Worm (Caenorhabditis elegans) whole organism, L4/young adult: Measurements from ENCODE around the gene Y13C8A.1.
"Not testable (repeated sequence)": the region's sequence is repeated elsewhere in the genome, so short reads cannot be mapped to it uniquely, and the experiment has no call there.

Experiments used
- W03F9.2 ChIP-seq: fragments of 150-350 bp; optimal IDR thresholded peaks from 2 replicates; lab custom pipeline; 2014; ENCODE audit warnings: missing biosample characterization, missing genetic modification characterization
- dao-5 ChIP-seq: sonication (generic microtip); optimal IDR thresholded peaks from 2 replicates; lab custom pipeline; 2016; ENCODE audit warnings: missing genotype, missing genetic modification characterization, moderate library complexity, missing compliant biosample characterization
- him-1 ChIP-seq: sonication (generic microtip); optimal IDR thresholded peaks from 2 replicates; lab custom pipeline; 2016; ENCODE audit warnings: missing genotype, missing genetic modification reagents, missing genetic modification characterization, missing compliant biosample characterization

Gene Y13C8A.1

ce11 chrX:16883426-16883825, at the start of gene Y13C8A.1:
Y13C8A.1 (plus strand) TSS chrX:16883726.
- TF ChIP-seq dao-5 (tag; lab: Kevin White, UChicago); W03F9.2; him-1: not testable (repeated sequence)

DNA sequence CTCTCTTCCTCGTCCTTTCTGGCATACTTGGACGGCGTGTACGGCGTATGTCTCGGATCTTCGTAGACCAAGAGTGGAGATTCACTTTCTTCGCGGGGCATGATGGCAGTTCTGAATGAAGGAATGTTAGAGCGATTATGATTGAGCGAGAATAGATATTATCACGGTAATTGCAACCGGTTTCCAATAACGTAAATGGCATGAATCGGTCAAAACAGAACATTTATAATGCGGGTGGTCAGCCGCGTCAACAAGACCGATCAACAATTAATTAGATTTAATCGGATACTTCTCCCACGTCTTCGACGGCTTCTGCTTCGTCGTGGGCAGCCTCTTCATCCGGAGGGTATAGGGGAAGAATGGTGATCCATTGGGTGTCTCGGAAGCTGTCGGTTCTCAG, 48.8 kb upstream of the Y13C8A.1 start, which contains the start of gene F41G4.13:
Gene F41G4.13, minus strand, starts transcription at position 101 of the 400 bp plus-strand sequence.
- not testable (repeated sequence) for TF ChIP-seq dao-5 (tag; lab: Kevin White, UChicago); W03F9.2; him-1

DNA sequence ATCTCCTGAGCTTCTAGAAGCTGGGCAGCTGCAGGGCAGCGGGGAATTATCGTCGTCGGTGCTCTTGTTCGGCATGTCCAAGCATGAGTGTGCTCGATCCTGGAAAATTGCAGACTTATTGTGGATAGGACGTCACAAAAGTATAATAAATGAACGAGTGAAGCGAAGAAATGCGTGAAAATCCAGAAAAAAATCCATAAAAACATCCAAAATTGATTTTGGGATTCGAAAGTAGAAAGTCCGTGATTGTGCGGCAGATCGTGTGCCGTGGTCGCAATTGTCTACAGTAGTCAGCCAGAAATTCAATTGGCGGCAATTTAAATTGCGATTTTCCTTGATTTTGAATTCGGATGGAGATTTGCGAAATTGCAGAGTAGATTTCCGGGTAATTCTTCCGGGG, 47.2 kb upstream of the Y13C8A.1 start, which contains the start of gene F41G4.7:
Gene F41G4.7, minus strand, starts transcription at position 101 of the 400 bp plus-strand sequence.
- TF ChIP-seq W03F9.2 (no peak), him-1 (no peak), dao-5 (tag; lab: Kevin White, UChicago) (no peak)

DNA sequence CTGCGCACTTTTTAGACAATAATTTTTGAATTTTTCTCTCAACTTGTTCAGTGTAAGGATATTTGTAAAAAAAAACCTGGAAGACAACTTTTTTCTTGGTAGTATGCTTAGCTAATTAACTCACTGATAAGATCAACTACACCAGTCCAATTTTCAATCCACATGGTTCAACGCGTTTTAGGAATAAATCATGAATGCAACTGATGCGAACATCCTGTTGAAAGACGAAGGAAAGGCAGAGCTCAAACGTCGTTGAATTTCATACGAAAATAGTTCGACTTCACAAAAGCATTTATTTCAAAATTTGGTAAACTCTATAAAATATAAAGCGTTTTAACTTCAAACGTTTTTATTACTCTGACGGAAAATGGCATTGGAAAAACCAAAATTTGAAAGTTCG, 42.8 kb upstream of the Y13C8A.1 start, which contains the start of gene dyla-1:
Gene dyla-1, plus strand, starts transcription at position 301 of the 400 bp plus-strand sequence.
- TF ChIP-seq him-1 (no peak), W03F9.2 (no peak), dao-5 (tag; lab: Kevin White, UChicago) (no peak)

DNA sequence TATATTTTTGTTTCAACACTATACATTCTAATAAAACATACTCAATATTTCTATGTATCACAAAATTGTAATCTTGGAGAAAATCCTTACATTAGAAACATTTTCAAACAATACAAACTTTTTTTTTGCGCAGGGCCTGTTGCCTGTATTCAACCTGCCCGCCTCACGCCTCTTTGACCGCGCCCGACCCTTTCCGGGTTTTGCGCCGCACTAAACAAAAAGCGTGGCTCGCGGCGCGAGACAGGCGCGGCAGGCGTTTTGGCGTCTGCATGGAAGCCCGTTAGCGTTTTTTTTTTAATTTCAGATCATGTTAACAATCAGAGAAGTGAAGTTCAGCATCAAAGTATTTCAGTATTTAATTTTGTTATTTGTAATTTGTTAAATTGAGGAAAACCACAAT, 40.6 kb upstream of the Y13C8A.1 start:
- TF ChIP-seq dao-5 (tag; lab: Kevin White, UChicago) (no peak), him-1 (no peak), W03F9.2 (no peak)

DNA sequence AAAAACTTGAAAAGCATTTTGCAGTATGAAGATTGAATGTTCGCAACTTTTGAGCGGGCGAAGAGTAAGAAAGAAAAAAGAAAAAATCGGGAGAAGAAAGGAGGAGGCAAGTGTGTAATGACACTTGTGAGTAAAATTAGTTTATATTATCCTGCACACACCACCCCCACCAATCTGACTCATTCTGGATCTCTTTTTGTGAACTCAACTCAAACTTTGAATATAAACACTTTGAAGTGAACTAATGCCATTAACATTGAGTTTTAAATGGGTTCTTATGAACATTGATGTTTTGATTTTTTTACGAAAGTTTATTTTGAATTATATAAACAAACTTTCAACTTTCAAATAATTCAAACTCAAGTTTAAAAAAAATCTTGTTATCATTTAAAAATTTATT, 38.6 kb upstream of the Y13C8A.1 start, which contains the start of gene F41G4.8:
Gene F41G4.8, minus strand, starts transcription at position 101 of the 400 bp plus-strand sequence.
- TF ChIP-seq dao-5 (tag; lab: Kevin White, UChicago) (no peak), him-1 (no peak), W03F9.2 (no peak)

ce11 chrX:16859956-16860446, 23.5 kb upstream of the Y13C8A.1 start, which contains the start of gene T20F7.3:
T20F7.3 (plus strand) TSS chrX:16860396.
- TF ChIP-seq W03F9.2 (no peak), him-1 (no peak), dao-5 (tag; lab: Kevin White, UChicago) (no peak)

DNA sequence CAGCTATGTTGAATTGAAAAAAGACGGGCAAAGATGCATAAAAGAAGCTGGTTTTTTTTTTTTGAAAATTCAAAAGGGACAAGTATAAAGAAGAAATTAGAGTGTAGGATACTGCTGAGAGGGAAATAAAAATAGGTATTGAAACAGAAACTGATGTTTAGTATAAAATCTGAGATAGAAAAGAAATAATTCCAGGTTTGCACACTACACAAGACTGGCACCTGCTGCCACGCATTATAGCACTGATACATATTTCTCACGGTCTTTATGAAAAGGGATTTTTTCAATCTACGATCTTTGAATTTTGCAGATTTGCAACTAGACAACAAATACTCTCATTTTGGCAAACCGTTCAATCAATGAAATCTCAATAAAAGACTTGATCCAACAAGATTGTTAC, 20.2 kb upstream of the Y13C8A.1 start:
- TF ChIP-seq him-1 (no peak), dao-5 (tag; lab: Kevin White, UChicago) (no peak), W03F9.2 (no peak)

ce11 chrX:16865016-16865415, 18.5 kb upstream of the Y13C8A.1 start:
- no peak for TF ChIP-seq dao-5 (tag; lab: Kevin White, UChicago)
- TF ChIP-seq him-1, result no peak
- no peak for TF ChIP-seq W03F9.2

DNA sequence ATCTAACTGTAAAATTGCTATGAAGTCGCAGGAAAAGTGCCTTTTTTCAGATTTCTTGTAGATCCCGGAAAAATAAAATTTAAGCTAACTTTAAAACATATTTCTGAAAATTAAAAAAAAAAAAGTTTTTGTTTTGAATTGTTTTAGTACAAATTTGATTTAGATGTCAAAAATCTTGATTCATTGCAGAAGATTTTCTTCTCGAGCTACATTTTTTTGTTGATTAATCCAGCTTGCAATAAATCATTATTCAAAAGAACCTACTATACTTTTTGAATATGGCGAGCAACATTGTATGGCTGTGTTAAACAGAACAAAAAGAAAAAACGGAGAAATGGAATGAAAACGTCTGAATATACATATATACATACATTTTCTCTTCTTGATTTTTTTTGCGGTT, 17.9 kb upstream of the Y13C8A.1 start:
- TF ChIP-seq dao-5 (tag; lab: Kevin White, UChicago) (no peak), W03F9.2 (no peak), him-1 (no peak)

- TF ChIP-seq W03F9.2 (no peak), dao-5 (tag; lab: Kevin White, UChicago) (no peak), him-1 (no peak)
Measured at ce11 chrX:16868931-16869330, 14.6 kb upstream of the Y13C8A.1 start, which contains the start of gene aakg-2. aakg-2 (minus strand) TSS chrX:16869031.

- TF ChIP-seq W03F9.2, result no peak
- TF ChIP-seq dao-5 (tag; lab: Kevin White, UChicago), result no peak
- TF ChIP-seq him-1, result no peak
Measured at ce11 chrX:16871355-16871754, 12.2 kb upstream of the Y13C8A.1 start.

ce11 chrX:16872446-16872962, 11.0 kb upstream of the Y13C8A.1 start, which contains the start of gene T20F7.1:
T20F7.1 (plus strand) TSS chrX:16872912.
- TF ChIP-seq him-1, result no peak
- no peak for TF ChIP-seq W03F9.2
- TF ChIP-seq dao-5 (tag; lab: Kevin White, UChicago), result no peak

ce11 chrX:16880426-16880825, 3.1 kb upstream of the Y13C8A.1 start, which contains the start of gene acs-9:
acs-9 (minus strand) TSS chrX:16880526.
- TF ChIP-seq dao-5 (tag; lab: Kevin White, UChicago), result no peak
- TF ChIP-seq W03F9.2, result no peak
- no peak for TF ChIP-seq him-1

DNA sequence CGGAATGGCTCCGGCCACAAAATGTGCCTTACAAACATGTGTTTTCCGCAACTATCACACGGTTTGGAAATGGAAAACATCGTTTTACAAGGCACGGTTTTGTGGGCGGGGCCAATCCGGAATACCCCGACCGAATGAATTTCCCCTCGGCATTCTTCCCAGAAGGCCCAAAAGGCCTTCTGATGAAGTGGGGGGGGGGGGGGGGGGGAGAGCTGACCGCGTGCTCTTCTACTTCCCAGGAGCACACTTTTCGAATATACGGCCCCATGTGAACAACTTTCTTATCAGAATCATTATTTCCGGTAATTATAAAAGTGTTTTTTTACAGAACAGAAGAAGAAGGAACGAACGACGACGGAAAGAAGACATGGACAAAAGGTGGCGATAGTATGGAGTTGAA, 549 bp downstream of the Y13C8A.1 start:
- TF ChIP-seq dao-5 (tag; lab: Kevin White, UChicago) (no peak), W03F9.2 (no peak), him-1 (no peak)
